Worm (Caenorhabditis elegans) whole organism, late embryonic: ENCODE measurements around the gene Y73C8C.12.

Source experiments
- K09A11.1 ChIP-seq: sonication (generic microtip); optimal IDR thresholded peaks from 2 replicates; lab custom pipeline; 2017; ENCODE audit warnings: antibody characterized with exemption, mild to moderate bottlenecking, missing genetic modification characterization, missing compliant biosample characterization; ENCODE audit not compliant: insufficient read depth
- ama-1 ChIP-seq: fragments of 150-350 bp; optimal IDR thresholded peaks from 2 replicates; lab custom pipeline; 2014
- ceh-2 ChIP-seq: sonication (generic microtip); optimal IDR thresholded peaks from 2 replicates; lab custom pipeline; 2016; ENCODE audit warnings: missing genotype, missing genetic modification characterization, missing compliant biosample characterization
- ceh-31 ChIP-seq: sonication (generic microtip); optimal IDR thresholded peaks from 2 replicates; lab custom pipeline; 2016; ENCODE audit warnings: missing genetic modification characterization, missing compliant biosample characterization
- dmd-4 ChIP-seq: sonication (generic microtip); optimal IDR thresholded peaks from 2 replicates; lab custom pipeline; 2016; ENCODE audit warnings: borderline replicate concordance, missing genetic modification characterization, missing compliant biosample characterization
- eyg-1 ChIP-seq: sonication (generic microtip); optimal IDR thresholded peaks from 2 replicates; lab custom pipeline; 2016; ENCODE audit warnings: missing genotype, missing genetic modification characterization, missing compliant biosample characterization
- fkh-10 ChIP-seq: fragments of 150-350 bp; optimal IDR thresholded peaks from 2 replicates; lab custom pipeline; 2014; ENCODE audit warnings: missing biosample characterization, missing genetic modification reagents, missing genetic modification characterization
- hlh-30 ChIP-seq: sonication (generic microtip); optimal IDR thresholded peaks from 2 replicates; lab custom pipeline; 2017; ENCODE audit warnings: antibody characterized with exemption, missing genetic modification characterization, missing compliant biosample characterization; ENCODE audit not compliant: insufficient read depth
- nfya-1 ChIP-seq: sonication (generic microtip); optimal IDR thresholded peaks from 2 replicates; lab custom pipeline; 2017; ENCODE audit warnings: missing genetic modification characterization, mild to moderate bottlenecking, missing compliant biosample characterization, antibody characterized with exemption, moderate library complexity
- pha-4 ChIP-seq: fragments of 150-350 bp; optimal IDR thresholded peaks from 2 replicates; lab custom pipeline; 2018; ENCODE audit warnings: missing biosample characterization, missing genetic modification reagents, missing genetic modification characterization
- rnt-1 ChIP-seq: sonication (generic microtip); optimal IDR thresholded peaks from 2 replicates; lab custom pipeline; 2016; ENCODE audit warnings: missing genetic modification characterization, missing compliant biosample characterization
- tbx-2 ChIP-seq: sonication (generic microtip); optimal IDR thresholded peaks from 2 replicates; lab custom pipeline; 2016; ENCODE audit warnings: missing genetic modification characterization, missing compliant biosample characterization

DNA sequence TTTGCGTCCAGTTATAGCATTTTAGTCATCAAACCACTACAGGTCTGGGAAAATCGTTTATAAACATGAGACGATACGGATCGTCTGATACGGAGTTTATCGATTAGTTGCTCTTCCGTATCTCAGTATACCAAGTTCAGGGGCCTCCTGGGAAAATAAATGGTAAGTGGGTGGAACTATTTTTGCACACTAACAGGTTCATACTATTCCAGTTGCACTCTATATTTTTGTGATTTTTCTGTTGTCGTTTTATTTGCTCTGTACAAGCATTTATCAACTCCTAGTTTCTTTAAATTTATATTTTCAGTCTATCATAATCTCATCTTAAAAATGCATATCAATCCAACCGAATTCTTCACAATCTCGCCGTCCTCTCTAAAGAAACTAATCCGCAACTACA is 10.0 kb upstream of the Y73C8C.12 start, which contains the start of gene Y73C8C.3:
- TF ChIP-seq nfya-1 (tag; lab: Kevin White, UChicago) = no peak
- TF ChIP-seq fkh-10 = no peak
- no peak for TF ChIP-seq hlh-30 (tag; lab: Kevin White, UChicago)
- no peak for TF ChIP-seq ceh-2
- no peak for TF ChIP-seq ama-1 (lab: Kevin White, UChicago)
- no peak for TF ChIP-seq ceh-31
- no peak for TF ChIP-seq eyg-1 (tag; lab: Kevin White, UChicago)
- no peak for TF ChIP-seq dmd-4 (tag; lab: Kevin White, UChicago)
- TF ChIP-seq rnt-1 (tag; lab: Kevin White, UChicago) = no peak
- TF ChIP-seq tbx-2 (tag; lab: Kevin White, UChicago) = no peak
- no peak for TF ChIP-seq pha-4
- no peak for TF ChIP-seq K09A11.1
